Fruit fly (Drosophila melanogaster): ENCODE data around the gene CG42354.

CG42354 gene

dm6 chrX:16150560-16150959, 45.8 kb upstream of the CG42354 start (continued):
- TF ChIP-seq aop (GFP tag; IDR thresholded peaks at IDR 0.05) (no peak), Trl (optimal IDR thresholded peaks at IDR 0.05) (peak; percentile 88 to 97), Trl (GFP tag; optimal IDR thresholded peaks at IDR 0.05) (peak; percentile 14), CG3163 (GFP tag; optimal IDR thresholded peaks at IDR 0.05) (peak; percentile 96), gfzf (GFP tag; optimal IDR thresholded peaks at IDR 0.05) (no peak), Hr3 (GFP tag; optimal IDR thresholded peaks at IDR 0.05) (no peak), Dfd (GFP tag; optimal IDR thresholded peaks at IDR 0.05) (no peak), Jarid2 (GFP tag; optimal IDR thresholded peaks at IDR 0.05) (peak; percentile 57), CG2199 (GFP tag; IDR thresholded peaks at IDR 0.05) (0 out of 3 replicates have a peak, but pooled peaks have one; percentile 60), D (optimal IDR thresholded peaks at IDR 0.05) (peak; percentile 9), D (GFP tag; optimal IDR thresholded peaks at IDR 0.05) (no peak), Ravus (GFP tag; IDR thresholded peaks at IDR 0.05) (no peak), Nf-YA (GFP tag; IDR thresholded peaks at IDR 0.05) (peak; percentile 64; the same call in 1 of the 2 replicates), Nf-YC (tag; optimal IDR thresholded peaks at IDR 0.05) (peak; percentile 97), so (GFP tag; IDR thresholded peaks at IDR 0.05) (0 out of 3 replicates have a peak, but pooled peaks have one; percentile 28), CG10321 (GFP tag; IDR thresholded peaks at IDR 0.05) (peak; percentile 66; the same call in 1 of the 2 replicates), CG31365 (tag; optimal IDR thresholded peaks at IDR 0.05) (peak; percentile 89), CG7271 (tag; optimal IDR thresholded peaks at IDR 0.05) (no peak), CG1832 (GFP tag; optimal IDR thresholded peaks at IDR 0.05) (peak; percentile 93), jing (GFP tag; optimal IDR thresholded peaks at IDR 0.05) (peak; percentile 21), ewg (GFP tag; optimal IDR thresholded peaks at IDR 0.05) (peak; percentile 84), trh (GFP tag; optimal IDR thresholded peaks at IDR 0.05) (no peak), abd-A (tag; optimal IDR thresholded peaks at IDR 0.05) (peak; percentile 17), CG17802 (tag; optimal IDR thresholded peaks at IDR 0.05) (no peak), CG4730 (GFP tag; IDR thresholded peaks at IDR 0.05) (no peak), disco-r (GFP tag; optimal IDR thresholded peaks at IDR 0.05) (peak; percentile 68)

- TF ChIP-seq pnt (GFP tag; optimal IDR thresholded peaks at IDR 0.05) (no peak), pros (GFP tag; optimal IDR thresholded peaks at IDR 0.05) (no peak), lbe (GFP tag; optimal IDR thresholded peaks at IDR 0.05) (no peak), CG2199 (GFP tag; IDR thresholded peaks at IDR 0.05) (peak; percentile 65; the same call in 1 of the 3 replicates), CG6683 (GFP tag; optimal IDR thresholded peaks at IDR 0.05) (no peak), nerfin-1 (tag; optimal IDR thresholded peaks at IDR 0.05) (no peak), abd-A (tag; optimal IDR thresholded peaks at IDR 0.05) (peak; percentile 66), Med (GFP tag) (peak; percentile 76), Dip3 (GFP tag; optimal IDR thresholded peaks at IDR 0.05) (no peak), ewg (GFP tag; optimal IDR thresholded peaks at IDR 0.05) (peak; percentile 72), hkb (optimal IDR thresholded peaks at IDR 0.05) (no peak), hkb (GFP tag; IDR thresholded peaks at IDR 0.05) (0 out of 2 replicates have a peak, but pooled peaks have one; percentile 21), Side (GFP tag; optimal IDR thresholded peaks at IDR 0.05) (peak; percentile 20), Hsf (GFP tag; optimal IDR thresholded peaks at IDR 0.05) (no peak), CG11696 (GFP tag; IDR thresholded peaks at IDR 0.05) (0 out of 2 replicates have a peak, but pooled peaks have one; percentile 13), chif (GFP tag; optimal IDR thresholded peaks at IDR 0.05) (peak in 1 of 2 experiments; percentile 11), Bgb (GFP tag; IDR thresholded peaks at IDR 0.05; ENCODE audit: partially characterized antibody) (no peak; the same call in 1 of the 2 replicates), ATbp (GFP tag; optimal IDR thresholded peaks at IDR 0.05) (no peak), nom (GFP tag; optimal IDR thresholded peaks at IDR 0.05) (no peak), Trl (optimal IDR thresholded peaks at IDR 0.05) (peak; percentile 93 to 96), Trl (GFP tag; optimal IDR thresholded peaks at IDR 0.05) (peak; percentile 65), CG11723 (GFP tag; optimal IDR thresholded peaks at IDR 0.05) (no peak), Blimp-1 (GFP tag; optimal IDR thresholded peaks at IDR 0.05) (no peak), CG17802 (tag; optimal IDR thresholded peaks at IDR 0.05) (no peak), Scr (GFP tag; IDR thresholded peaks at IDR 0.05; ENCODE audit: partially characterized antibody) (0 out of 2 replicates have a peak, but pooled peaks have one; percentile 16), CG7987 (GFP tag; optimal IDR thresholded peaks at IDR 0.05) (no peak), Fer1 (GFP tag; optimal IDR thresholded peaks at IDR 0.05) (no peak), CG10543 (GFP tag; optimal IDR thresholded peaks at IDR 0.05) (peak; percentile 7), CG18476 (GFP tag; optimal IDR thresholded peaks at IDR 0.05) (no peak), CG17328 (GFP tag; IDR thresholded peaks at IDR 0.05) (no peak)
Measured at dm6 chrX:16148974-16149373, 44.2 kb upstream of the CG42354 start, which contains the start of gene disco-r. disco-r (minus strand) TSS chrX:16148977.
